Worm (Caenorhabditis elegans): ENCODE results near the gene ugt-54.

ugt-54 gene

ce11 chrIV:10795678-10796077, 34.2 kb downstream of the ugt-54 start:
- TF ChIP-seq nhr-25 (tag; optimal IDR thresholded peaks at IDR 0.05) (no peak), lin-39 (tag; optimal IDR thresholded peaks at IDR 0.05) (no peak), nhr-28 (tag; optimal IDR thresholded peaks at IDR 0.05) (no peak), elt-2 (tag; optimal IDR thresholded peaks at IDR 0.05) (peak; percentile 76), nhr-12 (tag; optimal IDR thresholded peaks at IDR 0.05) (no peak), ceh-28 (tag; optimal IDR thresholded peaks at IDR 0.05) (no peak), pha-4 (tag; optimal IDR thresholded peaks at IDR 0.05) (peak; percentile 77), pqm-1 (tag; optimal IDR thresholded peaks at IDR 0.05) (peak; percentile 41), ztf-11 (tag; optimal IDR thresholded peaks at IDR 0.05) (no peak)

- TF ChIP-seq mdl-1 (tag; optimal IDR thresholded peaks at IDR 0.05) (no peak), elt-1 (tag; optimal IDR thresholded peaks at IDR 0.05) (no peak), fkh-10 (GFP tag; optimal IDR thresholded peaks at IDR 0.05) (no peak), pqm-1 (tag; optimal IDR thresholded peaks at IDR 0.05) (peak; percentile 56), nhr-43 (tag; optimal IDR thresholded peaks at IDR 0.05; ENCODE audit: poor library complexity, severe bottlenecking) (no peak), hmg-11 (tag; optimal IDR thresholded peaks at IDR 0.05) (no peak), elt-2 (tag; optimal IDR thresholded peaks at IDR 0.05) (peak; percentile 78), fos-1 (tag; optimal IDR thresholded peaks at IDR 0.05) (no peak), pha-4 (tag; optimal IDR thresholded peaks at IDR 0.05) (no peak)
These were observed 35.2 kb downstream of the ugt-54 start for ce11 chrIV:10796707-10797106.

- TF ChIP-seq elt-2 (tag; optimal IDR thresholded peaks at IDR 0.05) (peak; percentile 40), ceh-28 (tag; optimal IDR thresholded peaks at IDR 0.05) (no peak), pqm-1 (tag; optimal IDR thresholded peaks at IDR 0.05) (peak; percentile 30)
These were observed 37.1 kb downstream of the ugt-54 start for ce11 chrIV:10798604-10799003.

ce11 chrIV:10799354-10799753, 37.9 kb downstream of the ugt-54 start, which contains the start of gene zipt-2.1:
Gene zipt-2.1 (plus strand): TSS chrIV:10799654.
- TF ChIP-seq skn-1 (tag; optimal IDR thresholded peaks at IDR 0.05) (no peak), tbx-2 (tag; optimal IDR thresholded peaks at IDR 0.05) (no peak), zag-1 (tag; optimal IDR thresholded peaks at IDR 0.05) (no peak), hmg-11 (tag; optimal IDR thresholded peaks at IDR 0.05) (no peak), ztf-11 (tag; optimal IDR thresholded peaks at IDR 0.05) (no peak), lin-15B (tag; optimal IDR thresholded peaks at IDR 0.05) (no peak), nfya-1 (tag; optimal IDR thresholded peaks at IDR 0.05; ENCODE audit: insufficient read depth) (no peak), jun-1 (tag; optimal IDR thresholded peaks at IDR 0.05) (no peak), lsy-12 (tag; optimal IDR thresholded peaks at IDR 0.05) (no peak), nhr-11 (tag; optimal IDR thresholded peaks at IDR 0.05) (no peak), unc-39 (tag; optimal IDR thresholded peaks at IDR 0.05) (no peak), lin-39 (tag; optimal IDR thresholded peaks at IDR 0.05) (no peak), nhr-25 (tag; optimal IDR thresholded peaks at IDR 0.05) (no peak), ama-1 (optimal IDR thresholded peaks at IDR 0.05) (no peak), pqm-1 (tag; optimal IDR thresholded peaks at IDR 0.05) (no peak), ceh-16 (tag; optimal IDR thresholded peaks at IDR 0.05) (no peak)

ce11 chrIV:10803973-10804372, 42.5 kb downstream of the ugt-54 start:
- TF ChIP-seq hmg-11 (tag; optimal IDR thresholded peaks at IDR 0.05): no peak
- TF ChIP-seq lin-39 (tag; optimal IDR thresholded peaks at IDR 0.05): no peak
- TF ChIP-seq eor-1 (tag; optimal IDR thresholded peaks at IDR 0.05): no peak
- no peak for TF ChIP-seq nhr-25 (tag; optimal IDR thresholded peaks at IDR 0.05)
- no peak for TF ChIP-seq elt-2 (tag; optimal IDR thresholded peaks at IDR 0.05)

- TF ChIP-seq pqm-1 (tag; optimal IDR thresholded peaks at IDR 0.05) (peak; percentile 95), sea-2 (GFP tag; optimal IDR thresholded peaks at IDR 0.05) (no peak), nhr-28 (tag; optimal IDR thresholded peaks at IDR 0.05) (no peak), skn-1 (tag; optimal IDR thresholded peaks at IDR 0.05) (peak; percentile 7), ama-1 (optimal IDR thresholded peaks at IDR 0.05) (no peak), lsy-12 (tag; optimal IDR thresholded peaks at IDR 0.05) (no peak), eor-1 (tag; optimal IDR thresholded peaks at IDR 0.05) (no peak), nfya-1 (tag; optimal IDR thresholded peaks at IDR 0.05; ENCODE audit: insufficient read depth) (no peak), pha-4 (tag; optimal IDR thresholded peaks at IDR 0.05) (peak; percentile 15), elt-2 (tag; optimal IDR thresholded peaks at IDR 0.05) (peak; percentile 78), nhr-77 (tag; optimal IDR thresholded peaks at IDR 0.05) (no peak), mdl-1 (tag; optimal IDR thresholded peaks at IDR 0.05) (no peak), jun-1 (tag; optimal IDR thresholded peaks at IDR 0.05) (no peak), elt-3 (tag; optimal IDR thresholded peaks at IDR 0.05) (no peak), nhr-23 (tag; optimal IDR thresholded peaks at IDR 0.05) (no peak)
These were observed 49.3 kb downstream of the ugt-54 start for ce11 chrIV:10810820-10811219.
